Worm (Caenorhabditis elegans) whole organism, mixed stage, embryonic: Measurements from ENCODE around the gene C56G2.5.

ENCODE experiments used
- M03D4.4 ChIP-seq: sonication (generic microtip); optimal IDR thresholded peaks from 2 replicates; lab custom pipeline; 2017; ENCODE audit warnings: mild to moderate bottlenecking, missing genetic modification characterization, missing compliant biosample characterization
- bed-3 ChIP-seq: fragments of 200-800 bp; sonication (Bioruptor generic); optimal IDR thresholded peaks from 3 replicates; lab custom pipeline; 2018; ENCODE audit warnings: mild to moderate bottlenecking, missing genetic modification characterization, moderate library complexity, missing compliant biosample characterization
- blmp-1 ChIP-seq: fragments of 150-350 bp; optimal IDR thresholded peaks from 2 replicates; lab custom pipeline; 2014; ENCODE audit warnings: missing biosample characterization, missing genetic modification characterization
- ceh-39 ChIP-seq: fragments of 150-350 bp; optimal IDR thresholded peaks from 2 replicates; lab custom pipeline; 2014; ENCODE audit warnings: missing biosample characterization, missing genetic modification characterization
- ceh-43 ChIP-seq: fragments of 200-800 bp; sonication (Bioruptor generic); optimal IDR thresholded peaks from 2 replicates; lab custom pipeline; 2018; ENCODE audit warnings: mild to moderate bottlenecking, missing genetic modification characterization, moderate library complexity, missing compliant biosample characterization
- ceh-83 ChIP-seq: fragments of 200-800 bp; sonication (Bioruptor generic); optimal IDR thresholded peaks from 2 replicates; lab custom pipeline; 2018; ENCODE audit warnings: mild to moderate bottlenecking, missing genetic modification characterization, missing compliant biosample characterization
- ces-1 ChIP-seq: fragments of 150-350 bp; optimal IDR thresholded peaks from 2 replicates; lab custom pipeline; 2014; ENCODE audit warnings: missing biosample characterization, missing genetic modification reagents, missing genetic modification characterization
- drap-1 ChIP-seq: fragments of 200-800 bp; sonication (Bioruptor generic); optimal IDR thresholded peaks from 3 replicates; lab custom pipeline; 2018; ENCODE audit warnings: mild to moderate bottlenecking, missing genetic modification characterization, missing compliant biosample characterization
- elt-1 ChIP-seq: sonication (generic microtip); optimal IDR thresholded peaks from 2 replicates; lab custom pipeline; 2017; ENCODE audit warnings: missing genetic modification characterization, mild to moderate bottlenecking, missing compliant biosample characterization, antibody characterized with exemption, moderate library complexity, borderline replicate concordance; ENCODE audit not compliant: insufficient read depth
- elt-3 ChIP-seq: fragments of 150-350 bp; optimal IDR thresholded peaks from 2 replicates; lab custom pipeline; 2014; ENCODE audit warnings: missing biosample characterization, missing genetic modification characterization
- flh-1 ChIP-seq: fragments of 200-800 bp; sonication (Bioruptor generic); optimal IDR thresholded peaks from 2 replicates; lab custom pipeline; 2018; ENCODE audit warnings: mild to moderate bottlenecking, missing genetic modification characterization, moderate library complexity, missing compliant biosample characterization
- ham-2 ChIP-seq: fragments of 200-800 bp; sonication (Bioruptor generic); optimal IDR thresholded peaks from 2 replicates; lab custom pipeline; 2018; ENCODE audit warnings: mild to moderate bottlenecking, missing genetic modification characterization, missing compliant biosample characterization
- hlh-1 ChIP-seq: fragments of 150-350 bp; optimal IDR thresholded peaks from 2 replicates; lab custom pipeline; 2014; ENCODE audit warnings: missing biosample characterization, missing genetic modification reagents, missing genetic modification characterization
- lin-13 ChIP-seq: fragments of 150-350 bp; optimal IDR thresholded peaks from 2 replicates; lab custom pipeline; 2014; ENCODE audit warnings: missing biosample characterization, missing genetic modification characterization
- lin-32 ChIP-seq: fragments of 200-800 bp; sonication (Bioruptor generic); optimal IDR thresholded peaks from 2 replicates; lab custom pipeline; 2018; ENCODE audit warnings: mild to moderate bottlenecking, missing genetic modification characterization, missing compliant biosample characterization
- lsy-2 ChIP-seq: fragments of 150-350 bp; optimal IDR thresholded peaks from 2 replicates; lab custom pipeline; 2014; ENCODE audit warnings: missing biosample characterization, missing genetic modification characterization
- mab-5 ChIP-seq: fragments of 150-350 bp; optimal IDR thresholded peaks from 2 replicates; lab custom pipeline; 2014; ENCODE audit warnings: missing biosample characterization, missing genetic modification characterization
- mep-1 ChIP-seq: fragments of 150-350 bp; optimal IDR thresholded peaks from 2 replicates; lab custom pipeline; 2017; ENCODE audit warnings: missing biosample characterization, missing genetic modification reagents, missing genetic modification characterization, inconsistent platforms
- mls-2 ChIP-seq: sonication (generic microtip); optimal IDR thresholded peaks from 2 replicates; lab custom pipeline; 2016; ENCODE audit warnings: mild to moderate bottlenecking, missing genetic modification characterization, moderate library complexity, missing compliant biosample characterization
- nhr-12 ChIP-seq: fragments of 150-350 bp; optimal IDR thresholded peaks from 2 replicates; lab custom pipeline; 2014; ENCODE audit warnings: missing biosample characterization, missing genetic modification characterization
- nhr-237 ChIP-seq: fragments of 150-350 bp; optimal IDR thresholded peaks from 2 replicates; lab custom pipeline; 2014; ENCODE audit warnings: missing biosample characterization, missing genetic modification characterization
- nhr-28 ChIP-seq: fragments of 150-350 bp; optimal IDR thresholded peaks from 2 replicates; lab custom pipeline; 2014; ENCODE audit warnings: missing biosample characterization, missing genetic modification characterization
- pha-4 ChIP-seq: fragments of 150-350 bp; optimal IDR thresholded peaks from 2 replicates; lab custom pipeline; 2018; ENCODE audit warnings: missing biosample characterization, missing genetic modification reagents, missing genetic modification characterization
- sem-2 ChIP-seq: fragments of 200-800 bp; sonication (Bioruptor generic); optimal IDR thresholded peaks from 2 replicates; lab custom pipeline; 2018; ENCODE audit warnings: mild to moderate bottlenecking, missing genetic modification characterization, missing compliant biosample characterization
- snpc-4 ChIP-seq: fragments of 150-350 bp; optimal IDR thresholded peaks from 2 replicates; lab custom pipeline; 2014; ENCODE audit warnings: missing biosample characterization, missing genetic modification characterization
- sptf-1 ChIP-seq: sonication (generic microtip); optimal IDR thresholded peaks from 2 replicates; lab custom pipeline; 2017; ENCODE audit warnings: mild to moderate bottlenecking, missing genetic modification characterization, moderate library complexity, missing compliant biosample characterization
- tbx-8 ChIP-seq: fragments of 200-800 bp; sonication (Bioruptor generic); optimal IDR thresholded peaks from 2 replicates; lab custom pipeline; 2018; ENCODE audit warnings: mild to moderate bottlenecking, missing genetic modification characterization, moderate library complexity, missing compliant biosample characterization
- unc-120 ChIP-seq: sonication (generic microtip); optimal IDR thresholded peaks from 2 replicates; lab custom pipeline; 2017; ENCODE audit warnings: missing genetic modification characterization, missing compliant biosample characterization; ENCODE audit not compliant: poor library complexity, severe bottlenecking
- unc-39 ChIP-seq: fragments of 150-350 bp; optimal IDR thresholded peaks from 2 replicates; lab custom pipeline; 2014; ENCODE audit warnings: missing biosample characterization, missing genetic modification characterization
- unc-62 ChIP-seq: fragments of 150-350 bp; optimal IDR thresholded peaks from 2 replicates; lab custom pipeline; 2014; ENCODE audit warnings: missing biosample characterization, missing genetic modification reagents, missing genetic modification characterization
- zip-8 ChIP-seq: fragments of 150-350 bp; optimal IDR thresholded peaks from 2 replicates; lab custom pipeline; 2014; ENCODE audit warnings: missing biosample characterization, missing genetic modification characterization
- ztf-11 ChIP-seq: fragments of 150-350 bp; optimal IDR thresholded peaks from 2 replicates; lab custom pipeline; 2014; ENCODE audit warnings: missing biosample characterization, missing genetic modification characterization

Gene C56G2.5

ce11 chrIII:6339919-6340434, 15.9 kb upstream of the C56G2.5 start, which contains the start of gene let-767:
TSS of gene let-767 (minus strand) at chrIII:6339969.
- no peak for TF ChIP-seq nhr-12 (tag; lab: Kevin White, UChicago)
- no peak for TF ChIP-seq ztf-11 (tag; lab: Kevin White, UChicago)
- TF ChIP-seq unc-120 (tag; lab: Kevin White, UChicago) = no peak
- no peak for TF ChIP-seq ceh-39 (tag; lab: Kevin White, UChicago)
- TF ChIP-seq ceh-43 (GFP tag; lab: Kevin White, UChicago) = no peak
- TF ChIP-seq lin-32 = no peak
- no peak for TF ChIP-seq unc-39 (tag; lab: Kevin White, UChicago)

ce11 chrIII:6334364-6334763, 10.3 kb upstream of the C56G2.5 start:
- TF ChIP-seq lsy-2 (tag; lab: Kevin White, UChicago) = no peak
- no peak for TF ChIP-seq zip-8 (tag; lab: Kevin White, UChicago)
- no peak for TF ChIP-seq elt-1
- no peak for TF ChIP-seq nhr-28 (tag; lab: Kevin White, UChicago)
- TF ChIP-seq mab-5 (tag; lab: Kevin White, UChicago) = no peak
- TF ChIP-seq ces-1 (GFP tag; lab: Kevin White, UChicago) = peak; percentile 80

- TF ChIP-seq tbx-8 (GFP tag; lab: Kevin White, UChicago) (no peak), ceh-83 (no peak), nhr-237 (no peak), sem-2 (GFP tag; lab: Kevin White, UChicago) (no peak), zip-8 (tag; lab: Kevin White, UChicago) (peak; percentile 90), blmp-1 (tag; lab: Kevin White, UChicago) (no peak), unc-62 (GFP tag; lab: Kevin White, UChicago) (no peak)
Measured at ce11 chrIII:6331211-6331782, 7.3 kb upstream of the C56G2.5 start, which contains the start of gene C56G2.4. TSS of gene C56G2.4 (plus strand) at chrIII:6331732.

ce11 chrIII:6317345-6317744, 6.7 kb downstream of the C56G2.5 start:
- TF ChIP-seq snpc-4 (tag; lab: Kevin White, UChicago) = no peak
- TF ChIP-seq blmp-1 (tag; lab: Kevin White, UChicago) = no peak
- TF ChIP-seq ces-1 (GFP tag; lab: Kevin White, UChicago) = peak; percentile 98

ce11 chrIII:6316795-6317194, 7.2 kb downstream of the C56G2.5 start:
- no peak for TF ChIP-seq ceh-43 (GFP tag; lab: Kevin White, UChicago)
- no peak for TF ChIP-seq zip-8 (tag; lab: Kevin White, UChicago)
- TF ChIP-seq lin-32 = no peak
- no peak for TF ChIP-seq ces-1 (GFP tag; lab: Kevin White, UChicago)
- TF ChIP-seq ceh-39 (tag; lab: Kevin White, UChicago) = no peak
- no peak for TF ChIP-seq snpc-4 (tag; lab: Kevin White, UChicago)
- TF ChIP-seq sem-2 (GFP tag; lab: Kevin White, UChicago) = no peak
- no peak for TF ChIP-seq pha-4 (tag; lab: Kevin White, UChicago)
- no peak for TF ChIP-seq nhr-12 (tag; lab: Kevin White, UChicago)
- TF ChIP-seq nhr-28 (tag; lab: Kevin White, UChicago) = no peak
- no peak for TF ChIP-seq blmp-1 (tag; lab: Kevin White, UChicago)
- TF ChIP-seq flh-1 (GFP tag; lab: Kevin White, UChicago) = no peak
- no peak for TF ChIP-seq nhr-237
- no peak for TF ChIP-seq unc-39 (tag; lab: Kevin White, UChicago)

ce11 chrIII:6315515-6315914, 8.5 kb downstream of the C56G2.5 start:
- TF ChIP-seq hlh-1 = no peak
- TF ChIP-seq flh-1 (GFP tag; lab: Kevin White, UChicago) = no peak
- TF ChIP-seq unc-39 (tag; lab: Kevin White, UChicago) = no peak
- no peak for TF ChIP-seq ham-2
- TF ChIP-seq ztf-11 (tag; lab: Kevin White, UChicago) = no peak
- no peak for TF ChIP-seq drap-1 (GFP tag; lab: Kevin White, UChicago)
- no peak for TF ChIP-seq blmp-1 (tag; lab: Kevin White, UChicago)
- no peak for TF ChIP-seq lin-13 (tag; lab: Kevin White, UChicago)
- TF ChIP-seq unc-62 (GFP tag; lab: Kevin White, UChicago) = no peak
- no peak for TF ChIP-seq nhr-237
- no peak for TF ChIP-seq lsy-2 (tag; lab: Kevin White, UChicago)
- no peak for TF ChIP-seq mep-1
- no peak for TF ChIP-seq mls-2 (tag; lab: Kevin White, UChicago)
- TF ChIP-seq tbx-8 (GFP tag; lab: Kevin White, UChicago) = no peak
- no peak for TF ChIP-seq M03D4.4
- no peak for TF ChIP-seq bed-3 (GFP tag; lab: Kevin White, UChicago)
- TF ChIP-seq sptf-1 (tag; lab: Kevin White, UChicago) = no peak
- no peak for TF ChIP-seq ces-1 (GFP tag; lab: Kevin White, UChicago)
- no peak for TF ChIP-seq elt-3 (tag; lab: Kevin White, UChicago)
